Worm (Caenorhabditis elegans): ENCODE results near the gene T07C4.12.

- TF ChIP-seq unc-62 (GFP tag; optimal IDR thresholded peaks at IDR 0.05) (no peak), nfya-1 (tag; optimal IDR thresholded peaks at IDR 0.05; ENCODE audit: borderline replicate concordance, insufficient read depth) (no peak), F39B2.1 (GFP tag; IDR thresholded peaks at IDR 0.05) (no peak), rpc-1 (optimal IDR thresholded peaks at IDR 0.05) (no peak), rpc-1 (tag; optimal IDR thresholded peaks at IDR 0.05) (no peak), pha-4 (tag; optimal IDR thresholded peaks at IDR 0.05) (no peak), him-1 (tag; optimal IDR thresholded peaks at IDR 0.05) (no peak), rcor-1 (GFP tag; IDR thresholded peaks at IDR 0.05) (no peak), tbp1 (GFP tag; optimal IDR thresholded peaks at IDR 0.05) (no peak), ztf-22 (GFP tag; optimal IDR thresholded peaks at IDR 0.05) (no peak)
These were observed 43.6 kb upstream of the T07C4.12 start for ce11 chrIII:10376041-10376440.
